Worm (Caenorhabditis elegans) whole organism, L1 larva: Measurements from ENCODE around the gene T24H10.4.

Experiments
- alr-1 ChIP-seq: fragments of 200-800 bp; sonication (Bioruptor generic); optimal IDR thresholded peaks from 2 replicates; lab custom pipeline; 2018; ENCODE audit warnings: borderline replicate concordance, mild to moderate bottlenecking, missing genetic modification characterization, missing compliant biosample characterization
- fkh-10 ChIP-seq: sonication (generic microtip); optimal IDR thresholded peaks from 2 replicates; lab custom pipeline; 2017; ENCODE audit warnings: missing biosample characterization, missing genetic modification reagents, missing genetic modification characterization

ce11 chrII:9157125-9157524 is 47.8 kb downstream of the T24H10.4 start:
- TF ChIP-seq fkh-10, result no peak
- no peak for TF ChIP-seq alr-1 (tag; lab: Kevin White, UChicago)
